Worm (Caenorhabditis elegans) whole organism, mixed stage, embryonic: ENCODE results near the gene R09A8.9.
"Not testable (repeated sequence)": the region's sequence is repeated elsewhere in the genome, so short reads cannot be mapped to it uniquely, and the experiment has no call there.

Experiments used
- M03D4.4 ChIP-seq: sonication (generic microtip); optimal IDR thresholded peaks from 2 replicates; lab custom pipeline; 2017; ENCODE audit warnings: mild to moderate bottlenecking, missing genetic modification characterization, missing compliant biosample characterization
- bed-3 ChIP-seq: fragments of 200-800 bp; sonication (Bioruptor generic); optimal IDR thresholded peaks from 3 replicates; lab custom pipeline; 2018; ENCODE audit warnings: mild to moderate bottlenecking, missing genetic modification characterization, moderate library complexity, missing compliant biosample characterization
- blmp-1 ChIP-seq: fragments of 150-350 bp; optimal IDR thresholded peaks from 2 replicates; lab custom pipeline; 2014; ENCODE audit warnings: missing biosample characterization, missing genetic modification characterization
- ceh-43 ChIP-seq: fragments of 200-800 bp; sonication (Bioruptor generic); optimal IDR thresholded peaks from 2 replicates; lab custom pipeline; 2018; ENCODE audit warnings: mild to moderate bottlenecking, missing genetic modification characterization, moderate library complexity, missing compliant biosample characterization
- ceh-83 ChIP-seq: fragments of 200-800 bp; sonication (Bioruptor generic); optimal IDR thresholded peaks from 2 replicates; lab custom pipeline; 2018; ENCODE audit warnings: mild to moderate bottlenecking, missing genetic modification characterization, missing compliant biosample characterization
- ces-1 ChIP-seq: fragments of 150-350 bp; optimal IDR thresholded peaks from 2 replicates; lab custom pipeline; 2014; ENCODE audit warnings: missing biosample characterization, missing genetic modification reagents, missing genetic modification characterization
- cnd-1 ChIP-seq: fragments of 200-800 bp; sonication (Bioruptor generic); optimal IDR thresholded peaks from 2 replicates; lab custom pipeline; 2018; ENCODE audit warnings: mild to moderate bottlenecking, missing genetic modification characterization, missing compliant biosample characterization
- elt-1 ChIP-seq: sonication (generic microtip); optimal IDR thresholded peaks from 2 replicates; lab custom pipeline; 2017; ENCODE audit warnings: missing genetic modification characterization, mild to moderate bottlenecking, missing compliant biosample characterization, antibody characterized with exemption, moderate library complexity, borderline replicate concordance; ENCODE audit not compliant: insufficient read depth
- elt-3 ChIP-seq: fragments of 150-350 bp; optimal IDR thresholded peaks from 2 replicates; lab custom pipeline; 2014; ENCODE audit warnings: missing biosample characterization, missing genetic modification characterization
- flh-1 ChIP-seq: fragments of 200-800 bp; sonication (Bioruptor generic); optimal IDR thresholded peaks from 2 replicates; lab custom pipeline; 2018; ENCODE audit warnings: mild to moderate bottlenecking, missing genetic modification characterization, moderate library complexity, missing compliant biosample characterization
- ham-2 ChIP-seq: fragments of 200-800 bp; sonication (Bioruptor generic); optimal IDR thresholded peaks from 2 replicates; lab custom pipeline; 2018; ENCODE audit warnings: mild to moderate bottlenecking, missing genetic modification characterization, missing compliant biosample characterization
- hlh-1 ChIP-seq: fragments of 150-350 bp; optimal IDR thresholded peaks from 2 replicates; lab custom pipeline; 2014; ENCODE audit warnings: missing biosample characterization, missing genetic modification reagents, missing genetic modification characterization
- lin-13 ChIP-seq: fragments of 150-350 bp; optimal IDR thresholded peaks from 2 replicates; lab custom pipeline; 2014; ENCODE audit warnings: missing biosample characterization, missing genetic modification characterization
- lin-32 ChIP-seq: fragments of 200-800 bp; sonication (Bioruptor generic); optimal IDR thresholded peaks from 2 replicates; lab custom pipeline; 2018; ENCODE audit warnings: mild to moderate bottlenecking, missing genetic modification characterization, missing compliant biosample characterization
- lsy-2 ChIP-seq: fragments of 150-350 bp; optimal IDR thresholded peaks from 2 replicates; lab custom pipeline; 2014; ENCODE audit warnings: missing biosample characterization, missing genetic modification characterization
- mab-5 ChIP-seq: fragments of 150-350 bp; optimal IDR thresholded peaks from 2 replicates; lab custom pipeline; 2014; ENCODE audit warnings: missing biosample characterization, missing genetic modification characterization
- mep-1 ChIP-seq: fragments of 150-350 bp; optimal IDR thresholded peaks from 2 replicates; lab custom pipeline; 2017; ENCODE audit warnings: missing biosample characterization, missing genetic modification reagents, missing genetic modification characterization, inconsistent platforms
- mls-2 ChIP-seq: sonication (generic microtip); optimal IDR thresholded peaks from 2 replicates; lab custom pipeline; 2016; ENCODE audit warnings: mild to moderate bottlenecking, missing genetic modification characterization, moderate library complexity, missing compliant biosample characterization
- nhr-12 ChIP-seq: fragments of 150-350 bp; optimal IDR thresholded peaks from 2 replicates; lab custom pipeline; 2014; ENCODE audit warnings: missing biosample characterization, missing genetic modification characterization
- nhr-2 ChIP-seq: fragments of 150-350 bp; optimal IDR thresholded peaks from 2 replicates; lab custom pipeline; 2014; ENCODE audit warnings: missing biosample characterization, missing genetic modification characterization
- nhr-237 ChIP-seq: fragments of 150-350 bp; optimal IDR thresholded peaks from 2 replicates; lab custom pipeline; 2014; ENCODE audit warnings: missing biosample characterization, missing genetic modification characterization
- nhr-76 ChIP-seq: sonication (generic microtip); optimal IDR thresholded peaks from 2 replicates; lab custom pipeline; 2017; ENCODE audit warnings: missing biosample characterization, missing genetic modification characterization
- pha-4 ChIP-seq: fragments of 150-350 bp; optimal IDR thresholded peaks from 2 replicates; lab custom pipeline; 2018; ENCODE audit warnings: missing biosample characterization, missing genetic modification reagents, missing genetic modification characterization
- sem-2 ChIP-seq: fragments of 200-800 bp; sonication (Bioruptor generic); optimal IDR thresholded peaks from 2 replicates; lab custom pipeline; 2018; ENCODE audit warnings: mild to moderate bottlenecking, missing genetic modification characterization, missing compliant biosample characterization
- snpc-4 ChIP-seq: fragments of 150-350 bp; optimal IDR thresholded peaks from 2 replicates; lab custom pipeline; 2014; ENCODE audit warnings: missing biosample characterization, missing genetic modification characterization
- sptf-1 ChIP-seq: sonication (generic microtip); optimal IDR thresholded peaks from 2 replicates; lab custom pipeline; 2017; ENCODE audit warnings: mild to moderate bottlenecking, missing genetic modification characterization, moderate library complexity, missing compliant biosample characterization
- tbx-8 ChIP-seq: fragments of 200-800 bp; sonication (Bioruptor generic); optimal IDR thresholded peaks from 2 replicates; lab custom pipeline; 2018; ENCODE audit warnings: mild to moderate bottlenecking, missing genetic modification characterization, moderate library complexity, missing compliant biosample characterization
- unc-120 ChIP-seq: sonication (generic microtip); optimal IDR thresholded peaks from 2 replicates; lab custom pipeline; 2017; ENCODE audit warnings: missing genetic modification characterization, missing compliant biosample characterization; ENCODE audit not compliant: poor library complexity, severe bottlenecking
- unc-39 ChIP-seq: fragments of 150-350 bp; optimal IDR thresholded peaks from 2 replicates; lab custom pipeline; 2014; ENCODE audit warnings: missing biosample characterization, missing genetic modification characterization
- unc-62 ChIP-seq: fragments of 150-350 bp; optimal IDR thresholded peaks from 2 replicates; lab custom pipeline; 2014; ENCODE audit warnings: missing biosample characterization, missing genetic modification reagents, missing genetic modification characterization
- zip-8 ChIP-seq: fragments of 150-350 bp; optimal IDR thresholded peaks from 2 replicates; lab custom pipeline; 2014; ENCODE audit warnings: missing biosample characterization, missing genetic modification characterization
- ztf-11 ChIP-seq: fragments of 150-350 bp; optimal IDR thresholded peaks from 2 replicates; lab custom pipeline; 2014; ENCODE audit warnings: missing biosample characterization, missing genetic modification characterization

The R09A8.9 gene

DNA sequence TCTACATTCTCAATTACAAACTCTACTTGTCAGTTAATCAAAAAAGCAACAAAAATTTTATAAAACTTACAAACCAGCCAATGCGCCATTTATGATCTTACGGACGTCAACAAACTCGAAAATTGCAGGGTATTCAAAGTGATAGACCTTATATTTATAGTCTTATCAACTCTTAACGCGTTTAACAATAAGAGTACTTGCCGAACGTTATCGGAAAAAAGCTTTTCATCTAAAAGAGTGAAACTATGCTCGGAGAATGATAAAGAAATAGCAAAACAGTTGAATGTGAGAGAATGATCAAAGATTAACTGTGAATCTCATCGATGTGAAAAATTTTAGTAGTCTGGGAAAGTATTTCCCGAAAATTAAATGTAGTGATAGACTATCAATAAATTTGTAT, 7.8 kb upstream of the R09A8.9 start:
- TF ChIP-seq elt-1 (tag; lab: Kevin White, UChicago) (no peak), M03D4.4 (tag; lab: Kevin White, UChicago) (no peak), blmp-1 (tag; lab: Kevin White, UChicago) (no peak), elt-3 (no peak), nhr-237 (tag; lab: Kevin White, UChicago) (no peak), lsy-2 (no peak), zip-8 (tag; lab: Kevin White, UChicago) (no peak), nhr-76 (tag; lab: Kevin White, UChicago) (no peak), unc-62 (GFP tag; lab: Kevin White, UChicago) (no peak), unc-120 (no peak), mep-1 (tag; lab: Kevin White, UChicago) (no peak), unc-39 (tag; lab: Kevin White, UChicago) (no peak), sem-2 (GFP tag; lab: Kevin White, UChicago) (no peak), ces-1 (no peak), mab-5 (no peak), ceh-83 (GFP tag; lab: Kevin White, UChicago) (no peak), bed-3 (GFP tag; lab: Kevin White, UChicago) (no peak), flh-1 (GFP tag; lab: Kevin White, UChicago) (no peak), lin-13 (tag; lab: Kevin White, UChicago) (no peak), mls-2 (no peak)

DNA sequence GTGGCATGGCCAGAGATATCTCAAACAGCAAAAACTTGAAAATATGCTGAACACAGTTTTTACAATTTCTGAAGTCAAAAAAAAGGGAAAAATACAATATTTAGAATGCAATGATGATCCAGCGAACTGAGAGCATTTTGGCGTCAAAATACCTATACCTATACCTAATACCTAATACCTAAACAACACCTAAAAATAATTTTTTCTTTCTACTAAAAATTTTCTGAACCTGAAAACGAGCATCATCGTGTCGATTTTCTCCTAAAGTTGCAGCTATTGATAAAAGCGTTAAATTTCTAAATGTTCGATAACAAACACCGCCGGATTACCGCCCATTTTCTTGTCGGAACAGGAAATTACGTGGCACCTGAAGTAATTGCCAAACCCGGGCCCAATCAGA, 6.9 kb upstream of the R09A8.9 start, which contains the start of gene T24D5.4:
Gene T24D5.4 (plus strand): TSS at position 301 of the 400 bp plus-strand sequence.
- no peak for TF ChIP-seq lin-13 (tag; lab: Kevin White, UChicago)
- no peak for TF ChIP-seq cnd-1 (tag; lab: Kevin White, UChicago)
- TF ChIP-seq nhr-12 (tag; lab: Kevin White, UChicago): no peak
- no peak for TF ChIP-seq blmp-1 (tag; lab: Kevin White, UChicago)
- no peak for TF ChIP-seq tbx-8
- TF ChIP-seq nhr-2: no peak
- TF ChIP-seq ham-2 (GFP tag; lab: Kevin White, UChicago): no peak
- TF ChIP-seq nhr-237 (tag; lab: Kevin White, UChicago): no peak
- TF ChIP-seq ztf-11 (tag; lab: Kevin White, UChicago): no peak
- no peak for TF ChIP-seq mab-5
- TF ChIP-seq snpc-4: no peak
- no peak for TF ChIP-seq sptf-1
- no peak for TF ChIP-seq ces-1
- no peak for TF ChIP-seq lin-32

DNA sequence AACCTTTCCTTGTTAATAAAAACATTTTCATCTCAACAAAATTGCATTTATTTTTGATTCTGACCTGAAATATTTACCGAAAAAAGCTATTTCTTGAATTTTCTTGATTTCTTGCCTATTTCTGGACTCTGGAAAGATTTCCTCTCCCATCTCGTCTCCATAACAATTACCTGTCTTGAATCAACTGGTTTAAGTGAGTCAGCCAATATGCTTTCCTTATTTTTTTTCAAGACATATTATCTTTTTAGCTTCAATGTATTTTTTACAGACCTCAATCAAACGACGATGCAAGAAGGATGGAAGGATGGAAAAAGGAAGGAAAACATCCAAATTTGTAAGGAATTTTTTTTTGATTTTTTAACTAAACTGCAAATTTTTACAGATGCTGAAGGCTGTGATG, 1.1 kb upstream of the R09A8.9 start:
- TF ChIP-seq elt-3: no peak
- no peak for TF ChIP-seq ceh-83 (GFP tag; lab: Kevin White, UChicago)
- no peak for TF ChIP-seq M03D4.4 (tag; lab: Kevin White, UChicago)
- no peak for TF ChIP-seq pha-4 (tag; lab: Kevin White, UChicago)
- TF ChIP-seq ham-2 (GFP tag; lab: Kevin White, UChicago): no peak
- TF ChIP-seq hlh-1 (tag; lab: Kevin White, UChicago): no peak
- TF ChIP-seq blmp-1 (tag; lab: Kevin White, UChicago): no peak
- no peak for TF ChIP-seq ceh-43 (GFP tag; lab: Kevin White, UChicago)
- no peak for TF ChIP-seq unc-39 (tag; lab: Kevin White, UChicago)
- TF ChIP-seq snpc-4: no peak
- no peak for TF ChIP-seq unc-120
- no peak for TF ChIP-seq mls-2
- TF ChIP-seq nhr-2: no peak
- TF ChIP-seq lin-32: no peak
- TF ChIP-seq mep-1 (tag; lab: Kevin White, UChicago): no peak

DNA sequence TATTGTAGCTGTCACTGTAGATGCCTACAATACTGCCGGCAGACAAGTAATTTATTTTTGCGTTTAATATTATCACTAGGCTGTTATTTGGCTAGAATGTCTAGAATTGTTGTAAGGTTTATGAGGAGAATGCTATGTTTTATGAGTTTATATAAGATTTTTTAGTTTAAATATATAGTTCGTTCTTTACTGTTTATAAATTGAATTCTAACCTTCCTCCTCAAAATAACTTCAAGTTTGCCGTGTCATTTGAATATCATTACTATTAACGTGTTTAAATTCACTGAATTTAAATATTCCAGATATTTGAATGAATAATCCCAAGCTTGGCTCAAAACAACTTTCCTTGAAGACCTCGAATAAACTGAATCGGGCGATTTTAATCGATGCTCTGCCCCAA, 9.7 kb downstream of the R09A8.9 start, which contains the start of gene R09A8.1:
Gene R09A8.1 (plus strand): TSS at position 301 of the 400 bp plus-strand sequence.
- not testable (repeated sequence) for TF ChIP-seq ham-2 (GFP tag; lab: Kevin White, UChicago); ceh-43 (GFP tag; lab: Kevin White, UChicago); unc-120

DNA sequence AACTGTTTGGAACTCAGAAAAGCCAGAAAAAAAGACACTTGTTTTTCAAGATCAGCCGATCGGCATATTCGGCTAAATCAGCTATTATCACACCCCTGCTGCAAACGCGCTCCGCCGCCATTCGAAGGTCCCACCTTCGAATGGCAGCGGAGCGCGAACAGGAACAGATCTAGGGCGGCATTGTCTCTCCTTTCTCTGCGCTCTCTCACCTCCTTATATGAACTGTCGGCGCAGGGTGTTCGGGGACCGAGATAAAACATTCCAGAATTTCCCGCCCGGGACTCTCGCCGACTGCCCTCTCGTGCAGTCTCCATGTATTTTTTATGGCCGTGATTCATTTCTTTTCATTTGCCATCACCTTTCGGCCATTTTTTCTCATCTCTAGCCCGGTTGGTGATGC, 14.7 kb downstream of the R09A8.9 start:
- TF ChIP-seq M03D4.4 (tag; lab: Kevin White, UChicago) (no peak), nhr-2 (peak; percentile 55)
